Worm (Caenorhabditis elegans) whole organism, late embryonic: ENCODE measurements around the gene emb-1.

Experiments used
- C38D4.7 ChIP-seq: fragments of 200-800 bp; sonication (Bioruptor generic); optimal IDR thresholded peaks from 2 replicates; lab custom pipeline; 2018; ENCODE audit warnings: mild to moderate bottlenecking, missing genetic modification characterization, moderate library complexity, missing compliant biosample characterization
- F13H6.1 ChIP-seq: sonication (generic microtip); optimal IDR thresholded peaks from 2 replicates; lab custom pipeline; 2016; ENCODE audit warnings: missing genetic modification characterization, missing compliant biosample characterization
- ama-1 ChIP-seq: fragments of 150-350 bp; optimal IDR thresholded peaks from 2 replicates; lab custom pipeline; 2014
- ceh-14 ChIP-seq: sonication (generic microtip); optimal IDR thresholded peaks from 2 replicates; lab custom pipeline; 2016; ENCODE audit warnings: missing genotype, missing genetic modification characterization, missing compliant biosample characterization
- ceh-18 ChIP-seq: sonication (generic microtip); optimal IDR thresholded peaks from 2 replicates; lab custom pipeline; 2016; ENCODE audit warnings: missing genetic modification characterization, missing compliant biosample characterization
- ceh-22 ChIP-seq: sonication (generic microtip); optimal IDR thresholded peaks from 2 replicates; lab custom pipeline; 2017; ENCODE audit warnings: missing biosample characterization, missing genetic modification characterization
- ceh-24 ChIP-seq: sonication (generic microtip); optimal IDR thresholded peaks from 2 replicates; lab custom pipeline; 2016; ENCODE audit warnings: mild to moderate bottlenecking, missing genetic modification characterization, missing compliant biosample characterization
- ceh-31 ChIP-seq: sonication (generic microtip); optimal IDR thresholded peaks from 2 replicates; lab custom pipeline; 2016; ENCODE audit warnings: missing genetic modification characterization, missing compliant biosample characterization
- ceh-34 ChIP-seq: sonication (generic microtip); optimal IDR thresholded peaks from 2 replicates; lab custom pipeline; 2016; ENCODE audit warnings: mild to moderate bottlenecking, missing genetic modification characterization, missing compliant biosample characterization
- dmd-4 ChIP-seq: sonication (generic microtip); optimal IDR thresholded peaks from 2 replicates; lab custom pipeline; 2016; ENCODE audit warnings: borderline replicate concordance, missing genetic modification characterization, missing compliant biosample characterization
- dve-1 ChIP-seq: sonication (generic microtip); optimal IDR thresholded peaks from 2 replicates; lab custom pipeline; 2017; ENCODE audit warnings: antibody characterized with exemption, mild to moderate bottlenecking, missing genetic modification characterization, missing compliant biosample characterization
- elt-2 ChIP-seq: sonication (generic microtip); optimal IDR thresholded peaks from 2 replicates; lab custom pipeline; 2016; ENCODE audit warnings: missing genetic modification reagents, missing genetic modification characterization, missing compliant biosample characterization
- ets-4 ChIP-seq: sonication (generic microtip); optimal IDR thresholded peaks from 2 replicates; lab custom pipeline; 2016; ENCODE audit warnings: missing genetic modification characterization, missing compliant biosample characterization
- eyg-1 ChIP-seq: sonication (generic microtip); optimal IDR thresholded peaks from 2 replicates; lab custom pipeline; 2016; ENCODE audit warnings: missing genotype, missing genetic modification characterization, missing compliant biosample characterization
- fax-1 ChIP-seq: sonication (generic microtip); optimal IDR thresholded peaks from 2 replicates; lab custom pipeline; 2016; ENCODE audit warnings: missing genotype, missing genetic modification characterization, missing compliant biosample characterization
- fkh-6 ChIP-seq: sonication (generic microtip); optimal IDR thresholded peaks from 2 replicates; lab custom pipeline; 2016; ENCODE audit warnings: missing genetic modification characterization, missing compliant biosample characterization
- gmeb-2 ChIP-seq: sonication (generic microtip); optimal IDR thresholded peaks from 2 replicates; lab custom pipeline; 2016; ENCODE audit warnings: missing genetic modification characterization, inconsistent platforms, missing compliant biosample characterization
- hlh-30 ChIP-seq: sonication (generic microtip); optimal IDR thresholded peaks from 2 replicates; lab custom pipeline; 2017; ENCODE audit warnings: antibody characterized with exemption, missing genetic modification characterization, missing compliant biosample characterization; ENCODE audit not compliant: insufficient read depth
- hlh-6 ChIP-seq: sonication (generic microtip); optimal IDR thresholded peaks from 2 replicates; lab custom pipeline; 2016; ENCODE audit warnings: missing genotype, missing genetic modification characterization, missing compliant biosample characterization
- nfya-1 ChIP-seq: sonication (generic microtip); optimal IDR thresholded peaks from 2 replicates; lab custom pipeline; 2017; ENCODE audit warnings: missing genetic modification characterization, mild to moderate bottlenecking, missing compliant biosample characterization, antibody characterized with exemption, moderate library complexity
- npax-4 ChIP-seq: sonication (generic microtip); optimal IDR thresholded peaks from 2 replicates; lab custom pipeline; 2016; ENCODE audit warnings: missing genetic modification characterization, missing compliant biosample characterization
- pha-2 ChIP-seq: sonication (generic microtip); optimal IDR thresholded peaks from 2 replicates; lab custom pipeline; 2017; ENCODE audit warnings: mild to moderate bottlenecking, missing genetic modification characterization, missing compliant biosample characterization
- pha-4 ChIP-seq: fragments of 150-350 bp; optimal IDR thresholded peaks from 2 replicates; lab custom pipeline; 2018; ENCODE audit warnings: missing biosample characterization, missing genetic modification reagents, missing genetic modification characterization
- ref-2 ChIP-seq: sonication (generic microtip); optimal IDR thresholded peaks from 2 replicates; lab custom pipeline; 2016; ENCODE audit warnings: missing genetic modification characterization, missing compliant biosample characterization
- sdc-2 ChIP-seq: sonication (generic microtip); optimal IDR thresholded peaks from 2 replicates; lab custom pipeline; 2016; ENCODE audit warnings: missing genotype, missing genetic modification characterization, missing compliant biosample characterization
- sox-4 ChIP-seq: sonication (generic microtip); optimal IDR thresholded peaks from 2 replicates; lab custom pipeline; 2017; ENCODE audit warnings: mild to moderate bottlenecking, missing genetic modification characterization, inconsistent platforms, missing compliant biosample characterization
- syd-9 ChIP-seq: sonication (generic microtip); optimal IDR thresholded peaks from 2 replicates; lab custom pipeline; 2016; ENCODE audit warnings: mild to moderate bottlenecking, missing genetic modification characterization, moderate library complexity, missing compliant biosample characterization
- tbx-2 ChIP-seq: sonication (generic microtip); optimal IDR thresholded peaks from 2 replicates; lab custom pipeline; 2016; ENCODE audit warnings: missing genetic modification characterization, missing compliant biosample characterization
- unc-42 ChIP-seq: sonication (generic microtip); optimal IDR thresholded peaks from 2 replicates; lab custom pipeline; 2016; ENCODE audit warnings: missing genotype, missing genetic modification characterization, missing compliant biosample characterization

emb-1 gene

ce11 chrIII:5130654-5131053 is 42.6 kb upstream of the emb-1 start:
- no peak for TF ChIP-seq ama-1 (lab: Kevin White, UChicago)
- peak; percentile 2 for TF ChIP-seq tbx-2 (tag; lab: Kevin White, UChicago)
- TF ChIP-seq eyg-1, result no peak

- TF ChIP-seq ceh-22 (tag; lab: Kevin White, UChicago), result no peak
- TF ChIP-seq dmd-4 (tag; lab: Kevin White, UChicago), result no peak
- no peak for TF ChIP-seq fax-1 (tag; lab: Kevin White, UChicago)
- peak; percentile 88 for TF ChIP-seq tbx-2 (tag; lab: Kevin White, UChicago)
- no peak for TF ChIP-seq pha-2 (tag; lab: Kevin White, UChicago)
- TF ChIP-seq ceh-24 (tag; lab: Kevin White, UChicago), result no peak
- TF ChIP-seq elt-2 (tag; lab: Kevin White, UChicago), result no peak
- no peak for TF ChIP-seq eyg-1
These were observed 38.7 kb upstream of the emb-1 start for ce11 chrIII:5134506-5134905.

DNA sequence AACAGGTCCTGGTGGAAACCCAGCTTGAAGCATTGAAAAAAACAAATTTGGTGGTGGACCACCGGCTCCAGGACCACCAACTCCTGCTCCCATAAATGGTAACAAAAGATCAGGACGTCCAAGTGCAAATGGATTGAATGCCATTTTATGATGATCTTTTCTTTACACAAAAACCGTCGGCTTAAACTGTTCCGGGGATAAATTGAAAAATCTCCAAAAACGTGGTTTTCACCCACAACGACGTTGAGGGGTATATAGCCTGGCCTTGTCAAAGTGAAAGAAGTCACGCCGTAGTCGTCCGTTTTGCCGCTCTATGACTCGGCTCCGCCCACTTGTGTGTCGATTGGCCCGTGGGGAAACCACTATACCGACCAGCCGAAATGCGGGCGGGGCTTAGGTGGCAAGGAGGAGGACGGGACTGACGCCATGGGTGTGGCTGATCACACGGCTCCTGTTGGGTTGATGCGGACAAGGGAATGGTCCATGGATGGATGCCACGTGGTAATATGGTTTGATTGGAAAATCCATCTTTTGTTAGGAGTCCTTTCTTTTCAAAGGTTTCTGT is 37.1 kb upstream of the emb-1 start, which contains the start of gene tbx-2:
tbx-2 (minus strand) TSS at position 264 of the 565 bp plus-strand sequence.
- TF ChIP-seq F13H6.1 (tag; lab: Kevin White, UChicago) (peak; percentile 6), pha-4 (tag; lab: Kevin White, UChicago) (no peak), nfya-1 (tag; lab: Kevin White, UChicago) (peak; percentile 86), sdc-2 (tag; lab: Kevin White, UChicago) (peak; percentile 36), tbx-2 (tag; lab: Kevin White, UChicago) (peak; percentile 99), fkh-6 (tag; lab: Kevin White, UChicago) (peak; percentile 11), syd-9 (tag; lab: Kevin White, UChicago) (peak; percentile 8), dve-1 (tag; lab: Kevin White, UChicago) (no peak), ets-4 (tag; lab: Kevin White, UChicago) (peak; percentile 38), sox-4 (tag; lab: Kevin White, UChicago) (no peak), ref-2 (tag; lab: Kevin White, UChicago) (peak; percentile 48), gmeb-2 (tag; lab: Kevin White, UChicago) (no peak), ceh-34 (peak; percentile 44), ceh-31 (tag; lab: Kevin White, UChicago) (peak; percentile 2), ceh-18 (tag; lab: Kevin White, UChicago) (peak; percentile 14), hlh-6 (peak; percentile 46), hlh-30 (peak; percentile 5)

DNA sequence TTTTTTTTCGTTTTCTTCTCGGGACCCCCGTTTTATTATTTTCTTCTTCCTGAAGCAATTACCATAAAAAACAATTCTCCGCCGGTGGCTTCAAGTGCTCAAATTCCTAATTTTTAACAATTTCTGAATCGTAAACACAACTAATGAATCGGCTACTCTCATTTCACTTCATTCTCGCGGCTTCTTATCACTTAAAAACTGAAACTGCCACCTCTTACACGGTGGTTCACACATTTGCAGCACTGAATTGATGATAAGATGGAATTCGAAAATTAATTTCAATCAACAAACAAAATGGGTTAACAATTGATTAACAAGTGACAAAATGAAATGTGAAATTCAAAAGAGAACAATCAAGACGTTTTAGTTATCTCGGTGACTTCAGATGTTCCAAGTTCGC is 36.1 kb upstream of the emb-1 start:
- no peak for TF ChIP-seq ceh-22 (tag; lab: Kevin White, UChicago)
- TF ChIP-seq, all 69 proteins: peak for 0

DNA sequence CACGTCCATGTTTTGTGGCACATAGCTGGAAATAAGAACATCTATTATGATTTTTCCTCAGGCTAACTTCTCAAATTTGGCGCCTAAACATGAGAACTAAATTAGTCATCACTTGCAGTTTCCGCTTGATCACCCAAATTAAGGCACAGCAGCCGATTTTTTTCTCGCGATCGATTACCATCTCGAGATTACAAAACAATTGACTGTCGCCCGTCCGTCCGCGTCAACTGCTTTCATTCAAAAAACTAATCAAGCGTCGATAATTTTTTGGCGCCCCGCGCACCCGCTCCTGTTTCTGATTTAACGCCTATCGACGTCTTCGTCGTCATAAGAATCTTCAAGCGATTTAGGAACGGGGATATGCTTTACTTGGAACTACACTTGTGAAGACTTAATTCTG is 35.6 kb upstream of the emb-1 start:
- peak; percentile 12 for TF ChIP-seq tbx-2 (tag; lab: Kevin White, UChicago)
- no peak for TF ChIP-seq fkh-6 (tag; lab: Kevin White, UChicago)

ce11 chrIII:5138940-5139533 is 34.2 kb upstream of the emb-1 start:
- TF ChIP-seq npax-4 (tag; lab: Kevin White, UChicago) (no peak), C38D4.7 (GFP tag; lab: Kevin White, UChicago) (no peak), tbx-2 (tag; lab: Kevin White, UChicago) (peak; percentile 70), gmeb-2 (tag; lab: Kevin White, UChicago) (no peak), unc-42 (tag; lab: Kevin White, UChicago) (peak; percentile 89), ama-1 (lab: Kevin White, UChicago) (no peak), ceh-14 (tag; lab: Kevin White, UChicago) (no peak)
